Worm (Caenorhabditis elegans) whole organism, late embryonic: ENCODE measurements around the gene dnj-8.

Experiments used
- C08G9.2 ChIP-seq: sonication (generic microtip); optimal IDR thresholded peaks from 2 replicates; lab custom pipeline; 2016; ENCODE audit warnings: mild to moderate bottlenecking, missing genetic modification characterization, moderate library complexity, missing compliant biosample characterization
- Y22D7AL.16 ChIP-seq: sonication (generic microtip); optimal IDR thresholded peaks from 2 replicates; lab custom pipeline; 2016; ENCODE audit warnings: missing genetic modification characterization, missing compliant biosample characterization
- ceh-14 ChIP-seq: sonication (generic microtip); optimal IDR thresholded peaks from 2 replicates; lab custom pipeline; 2016; ENCODE audit warnings: missing genotype, missing genetic modification characterization, missing compliant biosample characterization
- ceh-2 ChIP-seq: sonication (generic microtip); optimal IDR thresholded peaks from 2 replicates; lab custom pipeline; 2016; ENCODE audit warnings: missing genotype, missing genetic modification characterization, missing compliant biosample characterization
- ceh-24 ChIP-seq: sonication (generic microtip); optimal IDR thresholded peaks from 2 replicates; lab custom pipeline; 2016; ENCODE audit warnings: mild to moderate bottlenecking, missing genetic modification characterization, missing compliant biosample characterization
- ceh-31 ChIP-seq: sonication (generic microtip); optimal IDR thresholded peaks from 2 replicates; lab custom pipeline; 2016; ENCODE audit warnings: missing genetic modification characterization, missing compliant biosample characterization
- ceh-34 ChIP-seq: sonication (generic microtip); optimal IDR thresholded peaks from 2 replicates; lab custom pipeline; 2016; ENCODE audit warnings: mild to moderate bottlenecking, missing genetic modification characterization, missing compliant biosample characterization
- ceh-45 ChIP-seq: fragments of 200-800 bp; sonication (Bioruptor generic); IDR thresholded peaks from 2 replicates; pipeline ENCODE4 v1.3.6; 2022; ENCODE audit warnings: missing genetic modification reagents, missing genetic modification characterization, missing compliant biosample characterization
- ceh-9 ChIP-seq: sonication (generic microtip); optimal IDR thresholded peaks from 2 replicates; lab custom pipeline; 2016; ENCODE audit warnings: mild to moderate bottlenecking, missing genetic modification characterization, inconsistent platforms, missing compliant biosample characterization
- dmd-4 ChIP-seq: sonication (generic microtip); optimal IDR thresholded peaks from 2 replicates; lab custom pipeline; 2016; ENCODE audit warnings: borderline replicate concordance, missing genetic modification characterization, missing compliant biosample characterization
- dve-1 ChIP-seq: sonication (generic microtip); optimal IDR thresholded peaks from 2 replicates; lab custom pipeline; 2017; ENCODE audit warnings: antibody characterized with exemption, mild to moderate bottlenecking, missing genetic modification characterization, missing compliant biosample characterization
- elt-4 ChIP-seq: sonication (generic microtip); optimal IDR thresholded peaks from 2 replicates; lab custom pipeline; 2016; ENCODE audit warnings: missing genetic modification characterization, missing compliant biosample characterization
- eyg-1 ChIP-seq: sonication (generic microtip); optimal IDR thresholded peaks from 2 replicates; lab custom pipeline; 2016; ENCODE audit warnings: missing genotype, missing genetic modification characterization, missing compliant biosample characterization
- fax-1 ChIP-seq: sonication (generic microtip); optimal IDR thresholded peaks from 2 replicates; lab custom pipeline; 2016; ENCODE audit warnings: missing genotype, missing genetic modification characterization, missing compliant biosample characterization
- fkh-10 ChIP-seq: fragments of 150-350 bp; optimal IDR thresholded peaks from 2 replicates; lab custom pipeline; 2014; ENCODE audit warnings: missing biosample characterization, missing genetic modification reagents, missing genetic modification characterization
- fkh-6 ChIP-seq: sonication (generic microtip); optimal IDR thresholded peaks from 2 replicates; lab custom pipeline; 2016; ENCODE audit warnings: missing genetic modification characterization, missing compliant biosample characterization
- hlh-13 ChIP-seq: fragments of 200-800 bp; sonication (Bioruptor generic); optimal IDR thresholded peaks from 2 replicates; lab custom pipeline; 2018; ENCODE audit warnings: mild to moderate bottlenecking, missing genetic modification characterization, missing compliant biosample characterization
- hlh-15 ChIP-seq: sonication (generic microtip); optimal IDR thresholded peaks from 2 replicates; lab custom pipeline; 2016; ENCODE audit warnings: missing genetic modification characterization, missing compliant biosample characterization
- hlh-30 ChIP-seq: sonication (generic microtip); optimal IDR thresholded peaks from 2 replicates; lab custom pipeline; 2017; ENCODE audit warnings: antibody characterized with exemption, missing genetic modification characterization, missing compliant biosample characterization; ENCODE audit not compliant: insufficient read depth
- hlh-6 ChIP-seq: sonication (generic microtip); optimal IDR thresholded peaks from 2 replicates; lab custom pipeline; 2016; ENCODE audit warnings: missing genotype, missing genetic modification characterization, missing compliant biosample characterization
- lin-11 ChIP-seq: fragments of 200-800 bp; sonication (Bioruptor generic); optimal IDR thresholded peaks from 2 replicates; lab custom pipeline; 2018; ENCODE audit warnings: mild to moderate bottlenecking, missing genetic modification characterization, missing compliant biosample characterization
- madf-2 ChIP-seq: sonication (generic microtip); optimal IDR thresholded peaks from 2 replicates; lab custom pipeline; 2017; ENCODE audit warnings: missing genetic modification characterization, missing compliant biosample characterization
- nhr-11 ChIP-seq: fragments of 150-350 bp; optimal IDR thresholded peaks from 2 replicates; lab custom pipeline; 2014; ENCODE audit warnings: missing biosample characterization, missing genetic modification characterization
- nhr-232 ChIP-seq: sonication (generic microtip); optimal IDR thresholded peaks from 2 replicates; lab custom pipeline; 2016; ENCODE audit warnings: missing genetic modification characterization, missing compliant biosample characterization
- pat-9 ChIP-seq: fragments of 200-800 bp; sonication (Bioruptor generic); optimal IDR thresholded peaks from 2 replicates; lab custom pipeline; 2018; ENCODE audit warnings: mild to moderate bottlenecking, missing genetic modification characterization, moderate library complexity, missing compliant biosample characterization
- pax-1 ChIP-seq: fragments of 150-350 bp; optimal IDR thresholded peaks from 2 replicates; lab custom pipeline; 2014; ENCODE audit warnings: missing biosample characterization, missing genetic modification characterization
- ref-2 ChIP-seq: sonication (generic microtip); optimal IDR thresholded peaks from 2 replicates; lab custom pipeline; 2016; ENCODE audit warnings: missing genetic modification characterization, missing compliant biosample characterization
- rnt-1 ChIP-seq: sonication (generic microtip); optimal IDR thresholded peaks from 2 replicates; lab custom pipeline; 2016; ENCODE audit warnings: missing genetic modification characterization, missing compliant biosample characterization
- sox-4 ChIP-seq: sonication (generic microtip); optimal IDR thresholded peaks from 2 replicates; lab custom pipeline; 2017; ENCODE audit warnings: mild to moderate bottlenecking, missing genetic modification characterization, inconsistent platforms, missing compliant biosample characterization
- tbx-2 ChIP-seq: sonication (generic microtip); optimal IDR thresholded peaks from 2 replicates; lab custom pipeline; 2016; ENCODE audit warnings: missing genetic modification characterization, missing compliant biosample characterization
- unc-3 ChIP-seq, 2 experiments: fragments of 200-800 bp in 1 of 2; sonication (Bioruptor generic) in 1 of 2; sonication (generic microtip) in 1 of 2; conservative IDR thresholded peaks in 1 of 2; optimal IDR thresholded peaks in 1 of 2; 2 replicates each; pipeline versions ENCODE4 v1.3.6 to Lab custom; 2016 to 2022; ENCODE audit warnings: missing compliant biosample characterization in 2 of 2, missing genetic modification characterization in 2 of 2, missing genetic modification reagents in 1 of 2
- unc-42 ChIP-seq: sonication (generic microtip); optimal IDR thresholded peaks from 2 replicates; lab custom pipeline; 2016; ENCODE audit warnings: missing genotype, missing genetic modification characterization, missing compliant biosample characterization
- unc-55 ChIP-seq: sonication (generic microtip); optimal IDR thresholded peaks from 2 replicates; lab custom pipeline; 2017; ENCODE audit warnings: missing biosample characterization, missing genetic modification reagents, missing genetic modification characterization
- ztf-16 ChIP-seq: sonication (generic microtip); optimal IDR thresholded peaks from 2 replicates; lab custom pipeline; 2017; ENCODE audit warnings: missing genetic modification characterization, missing compliant biosample characterization

The dnj-8 gene

ce11 chrII:6563238-6563637 is 34.6 kb downstream of the dnj-8 start:
- TF ChIP-seq ceh-14 (tag; lab: Kevin White, UChicago) (peak; percentile 8), dve-1 (tag; lab: Kevin White, UChicago) (no peak), ceh-24 (tag; lab: Kevin White, UChicago) (no peak), ceh-31 (no peak), ref-2 (tag; lab: Kevin White, UChicago) (peak; percentile 27), unc-55 (GFP tag; lab: Kevin White, UChicago) (peak; percentile 55), tbx-2 (peak; percentile 25)

DNA sequence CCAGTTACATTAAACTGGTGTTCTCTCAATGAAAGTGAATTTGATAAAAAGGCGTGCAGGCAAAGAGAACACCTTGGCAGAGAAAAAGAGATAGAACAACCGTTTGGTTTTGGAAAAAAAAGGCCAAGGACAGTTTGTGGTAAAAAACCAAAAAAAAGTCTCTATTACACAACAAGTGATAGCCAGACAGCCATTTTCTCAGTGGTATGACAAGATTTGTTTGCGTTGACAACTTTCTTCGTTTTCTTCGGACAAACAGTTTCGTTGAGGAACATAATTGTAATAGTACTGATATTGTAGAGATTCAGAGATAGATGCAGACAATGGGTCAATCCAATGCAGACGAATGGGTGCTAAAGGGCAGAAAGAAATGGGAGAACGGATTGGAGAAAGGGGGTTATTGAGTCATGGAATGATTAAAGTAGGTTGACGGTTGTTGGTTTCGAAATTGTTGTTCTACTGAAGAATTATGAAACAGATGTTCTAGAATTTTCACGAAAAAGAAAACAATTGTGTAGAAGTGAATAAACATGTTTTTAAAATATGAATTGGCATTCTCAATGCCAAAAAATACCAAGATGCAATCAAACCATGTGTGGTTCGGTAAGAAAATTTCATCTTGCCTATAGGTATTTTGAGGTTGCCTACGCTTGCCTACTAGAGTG is 35.5 kb downstream of the dnj-8 start:
- TF ChIP-seq dve-1 (tag; lab: Kevin White, UChicago) (no peak), ceh-9 (tag; lab: Kevin White, UChicago) (no peak), fkh-6 (tag; lab: Kevin White, UChicago) (no peak), ztf-16 (tag; lab: Kevin White, UChicago) (no peak), eyg-1 (no peak), nhr-11 (tag; lab: Kevin White, UChicago) (no peak), ref-2 (tag; lab: Kevin White, UChicago) (no peak), rnt-1 (tag; lab: Kevin White, UChicago) (no peak), pat-9 (tag; lab: Kevin White, UChicago) (no peak), ceh-2 (tag; lab: Kevin White, UChicago) (no peak), hlh-15 (tag; lab: Kevin White, UChicago) (no peak), lin-11 (tag; lab: Kevin White, UChicago) (no peak), sox-4 (tag; lab: Kevin White, UChicago) (no peak), elt-4 (tag; lab: Kevin White, UChicago) (no peak), pax-1 (tag; lab: Kevin White, UChicago) (no peak), unc-42 (tag; lab: Kevin White, UChicago) (no peak)

- TF ChIP-seq ceh-45 (GFP tag; lab: Robert Waterston, UW) (no peak), dmd-4 (tag; lab: Kevin White, UChicago) (no peak), ceh-2 (tag; lab: Kevin White, UChicago) (no peak), ceh-34 (tag; lab: Kevin White, UChicago) (no peak), hlh-6 (tag; lab: Kevin White, UChicago) (no peak), madf-2 (no peak), Y22D7AL.16 (tag; lab: Kevin White, UChicago) (no peak), hlh-30 (tag; lab: Kevin White, UChicago) (no peak), fkh-10 (GFP tag; lab: Kevin White, UChicago) (no peak)
These were observed 36.6 kb downstream of the dnj-8 start, which contains the start of gene F18C5.10 for ce11 chrII:6561300-6561699. TSS of gene F18C5.10 (minus strand) at chrII:6561444.

ce11 chrII:6560291-6560690 is 37.6 kb downstream of the dnj-8 start:
- TF ChIP-seq ceh-2 (tag; lab: Kevin White, UChicago) = no peak
- TF ChIP-seq nhr-232 (tag; lab: Kevin White, UChicago) = no peak
- no peak for TF ChIP-seq unc-42 (tag; lab: Kevin White, UChicago)
- no peak for TF ChIP-seq C08G9.2
- no peak for TF ChIP-seq hlh-30 (tag; lab: Kevin White, UChicago)
- no peak for TF ChIP-seq hlh-6 (tag; lab: Kevin White, UChicago)
- TF ChIP-seq fax-1 (tag; lab: Kevin White, UChicago) = no peak
- no peak for TF ChIP-seq lin-11 (tag; lab: Kevin White, UChicago)
- no peak for TF ChIP-seq tbx-2
- no peak for TF ChIP-seq ceh-31
- TF ChIP-seq hlh-13 (GFP tag; lab: Kevin White, UChicago) = no peak
- no peak for TF ChIP-seq unc-3 (GFP tag; conservative IDR thresholded peaks at IDR 0.05; lab: Robert Waterston, UW)
- no peak for TF ChIP-seq unc-3 (tag; optimal IDR thresholded peaks at IDR 0.05; lab: Kevin White, UChicago)
- TF ChIP-seq dve-1 (tag; lab: Kevin White, UChicago) = no peak
